Fruit fly (Drosophila melanogaster) whole organism, embryonic: ENCODE data around the gene CG46244.

Source experiments
- ATbp ChIP-seq: fragments of 200-800 bp; sonication (Bioruptor generic); optimal IDR thresholded peaks from 2 replicates; lab custom pipeline; 2017; ENCODE audit warnings: missing biosample characterization, mild to moderate bottlenecking, missing genetic modification characterization, missing genetic modification reagents
- Adf1 ChIP-seq: fragments of 200-800 bp; sonication (Bioruptor generic); IDR thresholded peaks from 2 replicates; pipeline ENCODE4 v1.3.6; 2022; ENCODE audit warnings: missing biosample characterization, missing genetic modification characterization
- Bdp1 ChIP-seq: fragments of 200-800 bp; sonication (Bioruptor generic); optimal IDR thresholded peaks from 3 replicates; lab custom pipeline; 2016; ENCODE audit warnings: missing biosample characterization, missing genetic modification characterization
- Bgb ChIP-seq: fragments of 200-800 bp; sonication (Bioruptor generic); IDR thresholded peaks from 2 replicates; pipeline ENCODE4 v1.3.6; 2022; ENCODE audit warnings: missing biosample characterization, missing genetic modification characterization; ENCODE audit not compliant: partially characterized antibody
- CG12104 ChIP-seq: fragments of 200-800 bp; sonication (Bioruptor generic); optimal IDR thresholded peaks from 3 replicates; lab custom pipeline; 2016; ENCODE audit warnings: missing biosample characterization, missing genetic modification characterization
- CG13296 ChIP-seq: fragments of 200-800 bp; sonication (Bioruptor generic); optimal IDR thresholded peaks from 3 replicates; lab custom pipeline; 2018; ENCODE audit warnings: missing biosample characterization, mild to moderate bottlenecking, missing genetic modification characterization
- CG13894 ChIP-seq: fragments of 200-800 bp; sonication (Bioruptor generic); optimal IDR thresholded peaks from 3 replicates; lab custom pipeline; 2018; ENCODE audit warnings: missing biosample characterization, mild to moderate bottlenecking, missing genetic modification characterization, moderate library complexity
- CG14441 ChIP-seq: fragments of 200-800 bp; sonication (Bioruptor generic); IDR thresholded peaks from 2 replicates; pipeline ENCODE4 v1.3.6; 2022; ENCODE audit warnings: missing biosample characterization, missing genetic modification characterization
- CG17385 ChIP-seq: fragments of 200-800 bp; sonication (Bioruptor generic); optimal IDR thresholded peaks from 3 replicates; lab custom pipeline; 2018; ENCODE audit warnings: missing biosample characterization, mild to moderate bottlenecking, missing genetic modification characterization
- CG2129 ChIP-seq: fragments of 200-800 bp; sonication (Bioruptor generic); IDR thresholded peaks from 2 replicates; pipeline ENCODE4 v1.3.6; 2022; ENCODE audit warnings: missing biosample characterization, missing genetic modification characterization; ENCODE audit not compliant: partially characterized antibody
- CG3163 ChIP-seq: fragments of 200-800 bp; sonication (Bioruptor generic); optimal IDR thresholded peaks from 3 replicates; lab custom pipeline; 2016; ENCODE audit warnings: missing biosample characterization, missing genetic modification characterization
- CG6765 ChIP-seq: fragments of 200-800 bp; sonication (Bioruptor generic); optimal IDR thresholded peaks from 3 replicates; lab custom pipeline; 2017; ENCODE audit warnings: missing biosample characterization, mild to moderate bottlenecking, missing genetic modification characterization
- CG7556 ChIP-seq: fragments of 200-800 bp; sonication (Bioruptor generic); optimal IDR thresholded peaks from 2 replicates; lab custom pipeline; 2017; ENCODE audit warnings: missing biosample characterization, mild to moderate bottlenecking, missing genetic modification characterization
- CG8281 ChIP-seq: fragments of 200-800 bp; sonication (Bioruptor generic); optimal IDR thresholded peaks from 2 replicates; lab custom pipeline; 2018; ENCODE audit warnings: missing biosample characterization, mild to moderate bottlenecking, missing genetic modification characterization, moderate library complexity
- CG8290 ChIP-seq, 3 experiments: fragments of 200-800 bp; sonication (Bioruptor generic); optimal IDR thresholded peaks; 2 replicates each; lab custom pipeline; 2016 to 2019; ENCODE audit warnings: missing biosample characterization in 3 of 3, missing genetic modification characterization in 3 of 3, mild to moderate bottlenecking in 2 of 3, moderate library complexity in 1 of 3
- CG8924 ChIP-seq: fragments of 200-800 bp; optimal IDR thresholded peaks from 3 replicates; lab custom pipeline; 2019; ENCODE audit warnings: missing biosample characterization, mild to moderate bottlenecking, missing genetic modification characterization, moderate library complexity
- CG8944 ChIP-seq: fragments of 200-800 bp; sonication (Bioruptor generic); optimal IDR thresholded peaks from 3 replicates; lab custom pipeline; 2016; ENCODE audit warnings: missing biosample characterization, missing genetic modification characterization
- CG9727 ChIP-seq: fragments of 200-800 bp; sonication (Bioruptor generic); optimal IDR thresholded peaks from 3 replicates; lab custom pipeline; 2017; ENCODE audit warnings: missing biosample characterization, mild to moderate bottlenecking, missing genetic modification characterization
- Camta ChIP-seq: fragments of 200-800 bp; sonication (Bioruptor generic); optimal IDR thresholded peaks from 2 replicates; lab custom pipeline; 2016; ENCODE audit warnings: missing biosample characterization, missing genetic modification characterization
- CoRest ChIP-seq: fragments of 200-800 bp; sonication (Bioruptor generic); optimal IDR thresholded peaks from 3 replicates; lab custom pipeline; 2018; ENCODE audit warnings: missing biosample characterization, mild to moderate bottlenecking, missing genetic modification characterization, moderate library complexity
- Deaf1 ChIP-seq: fragments of 200-800 bp; optimal IDR thresholded peaks from 3 replicates; lab custom pipeline; 2019; ENCODE audit warnings: missing biosample characterization, mild to moderate bottlenecking, missing genetic modification characterization, moderate library complexity
- Dp ChIP-seq: fragments of 200-800 bp; sonication (Bioruptor generic); optimal IDR thresholded peaks from 2 replicates; lab custom pipeline; 2018; ENCODE audit warnings: missing biosample characterization, mild to moderate bottlenecking, missing genetic modification characterization, moderate library complexity
- E2f1 ChIP-seq: fragments of 200-800 bp; sonication (Bioruptor generic); IDR thresholded peaks from 2 replicates; pipeline ENCODE4 v1.3.6; 2022; ENCODE audit warnings: missing biosample characterization, missing genetic modification characterization
- Eip74EF ChIP-seq, 2 experiments: fragments of 200-800 bp in 1 of 2; fragments of >200 bp in 1 of 2; sonication (Bioruptor generic) in 1 of 2; optimal IDR thresholded peaks; 2 replicates each; lab custom pipeline; 2017 to 2019; ENCODE audit warnings: missing biosample characterization in 2 of 2, missing genetic modification characterization in 2 of 2, mild to moderate bottlenecking in 1 of 2, moderate library complexity in 1 of 2
- HLH4C ChIP-seq: fragments of 200-800 bp; sonication (Bioruptor generic); IDR thresholded peaks from 3 replicates; pipeline ENCODE4 v1.3.6; 2022; ENCODE audit warnings: missing biosample characterization, missing genetic modification characterization; ENCODE audit not compliant: partially characterized antibody
- NC2β ChIP-seq: fragments of 200-800 bp; sonication (Bioruptor generic); optimal IDR thresholded peaks from 2 replicates; lab custom pipeline; 2016; ENCODE audit warnings: missing biosample characterization, missing genetic modification characterization
- Nf-YA ChIP-seq: fragments of 200-800 bp; sonication (Bioruptor generic); IDR thresholded peaks from 2 replicates; pipeline ENCODE4 v1.3.6; 2022; ENCODE audit warnings: missing biosample characterization, missing genetic modification characterization
- Opbp ChIP-seq: fragments of 200-800 bp; sonication (Bioruptor generic); IDR thresholded peaks from 3 replicates; pipeline ENCODE4 v1.3.6; 2022; ENCODE audit warnings: missing biosample characterization, missing genetic modification characterization; ENCODE audit not compliant: partially characterized antibody
- Ravus ChIP-seq: fragments of 200-800 bp; sonication (Bioruptor generic); IDR thresholded peaks from 2 replicates; pipeline ENCODE4 v1.3.6; 2022; ENCODE audit warnings: missing biosample characterization, missing genetic modification characterization
- Six4 ChIP-seq: fragments of 200-800 bp; sonication (Bioruptor generic); optimal IDR thresholded peaks from 2 replicates; lab custom pipeline; 2016; ENCODE audit warnings: missing biosample characterization, missing genetic modification characterization
- YL-1 ChIP-seq: fragments of 200-800 bp; sonication (Bioruptor generic); optimal IDR thresholded peaks from 3 replicates; lab custom pipeline; 2017; ENCODE audit warnings: missing biosample characterization, mild to moderate bottlenecking, missing genetic modification characterization
- cad ChIP-seq: fragments of >200 bp; optimal IDR thresholded peaks from 2 replicates; lab custom pipeline; 2017; ENCODE audit warnings: missing biosample characterization, missing genetic modification characterization
- caup ChIP-seq: fragments of 200-800 bp; sonication (Bioruptor generic); optimal IDR thresholded peaks from 3 replicates; lab custom pipeline; 2017; ENCODE audit warnings: missing biosample characterization, mild to moderate bottlenecking, missing genetic modification characterization, moderate library complexity; ENCODE audit not compliant: severe bottlenecking
- dimm ChIP-seq: fragments of 200-800 bp; sonication (Bioruptor generic); IDR thresholded peaks from 2 replicates; pipeline ENCODE4 v1.3.6; 2022; ENCODE audit warnings: missing biosample characterization, missing genetic modification characterization
- en ChIP-seq: fragments of 200-800 bp; sonication (Bioruptor generic); optimal IDR thresholded peaks from 2 replicates; lab custom pipeline; 2016; ENCODE audit warnings: missing biosample characterization, missing genetic modification characterization
- esg ChIP-seq: fragments of 200-800 bp; sonication (Bioruptor generic); conservative IDR thresholded peaks from 2 replicates; pipeline ENCODE4 v1.3.6; 2022; ENCODE audit warnings: missing biosample characterization, missing genetic modification characterization
- fd64A ChIP-seq: fragments of 200-800 bp; sonication (Bioruptor generic); optimal IDR thresholded peaks from 3 replicates; lab custom pipeline; 2018; ENCODE audit warnings: missing biosample characterization, mild to moderate bottlenecking, missing genetic modification characterization
- gce ChIP-seq: fragments of 200-800 bp; sonication (Bioruptor generic); IDR thresholded peaks from 3 replicates; pipeline ENCODE4 v1.3.6; 2022; ENCODE audit warnings: missing biosample characterization, missing genetic modification characterization
- kni ChIP-seq: fragments of 200-800 bp; sonication (Bioruptor generic); optimal IDR thresholded peaks from 3 replicates; lab custom pipeline; 2017; ENCODE audit warnings: mild to moderate bottlenecking, missing biosample characterization, missing genetic modification reagents, missing genetic modification characterization
- lola ChIP-seq, 3 experiments: fragments of >200 bp in 2 of 3; fragments of 200-800 bp in 1 of 3; sonication (Bioruptor generic) in 1 of 3; optimal IDR thresholded peaks; 2 replicates each; lab custom pipeline; 2017 to 2019; ENCODE audit warnings: missing biosample characterization in 3 of 3, missing genetic modification characterization in 3 of 3, mild to moderate bottlenecking in 1 of 3, moderate library complexity in 1 of 3
- luna ChIP-seq: fragments of 200-800 bp; sonication (Bioruptor generic); optimal IDR thresholded peaks from 2 replicates; lab custom pipeline; 2016; ENCODE audit warnings: missing biosample characterization, missing genetic modification characterization
- nerfin-1 ChIP-seq: fragments of 200-800 bp; sonication (Bioruptor generic); optimal IDR thresholded peaks from 3 replicates; lab custom pipeline; 2019; ENCODE audit warnings: missing biosample characterization, mild to moderate bottlenecking, missing genetic modification characterization, moderate library complexity
- odd ChIP-seq: fragments of 200-800 bp; sonication (Bioruptor generic); optimal IDR thresholded peaks from 2 replicates; lab custom pipeline; 2017; ENCODE audit warnings: missing biosample characterization, mild to moderate bottlenecking, missing genetic modification characterization
- otp ChIP-seq: fragments of 200-800 bp; sonication (Bioruptor generic); IDR thresholded peaks from 3 replicates; pipeline ENCODE4, ENCODE4 v1.3.6; 2022; ENCODE audit warnings: missing biosample characterization, missing genetic modification characterization
- unc-4 ChIP-seq: fragments of 200-800 bp; sonication (Bioruptor generic); IDR thresholded peaks from 2 replicates; pipeline ENCODE4 v1.3.6; 2022; ENCODE audit warnings: missing biosample characterization, missing genetic modification characterization; ENCODE audit not compliant: partially characterized antibody
- unpg ChIP-seq: fragments of 200-800 bp; sonication (Bioruptor generic); optimal IDR thresholded peaks from 3 replicates; lab custom pipeline; 2018; ENCODE audit warnings: missing biosample characterization, mild to moderate bottlenecking, missing genetic modification characterization, moderate library complexity
- vfl ChIP-seq: fragments of 200-800 bp; sonication (Bioruptor generic); optimal IDR thresholded peaks from 2 replicates; lab custom pipeline; 2016; ENCODE audit warnings: missing biosample characterization, missing genetic modification characterization

Gene CG46244

dm6 chr2L:19763773-19764580, 157.6 kb downstream of the CG46244 start, which contains the start of gene fbp (continued):
- peak; percentile 40 for TF ChIP-seq Six4
- no peak for TF ChIP-seq fd64A
- no peak for TF ChIP-seq Nf-YA (GFP tag; lab: Robert Waterston, UW)
- no peak for TF ChIP-seq YL-1
- peak; percentile 68 for TF ChIP-seq CG12104 (GFP tag; lab: Kevin White, UChicago)
- TF ChIP-seq CG8281 (tag; lab: Kevin White, UChicago): peak; percentile 22
- peak; percentile 83 for TF ChIP-seq CG3163 (GFP tag; lab: Kevin White, UChicago)
- TF ChIP-seq Ravus (GFP tag; lab: Robert Waterston, UW): no peak; the same call in 1 of the 2 replicates
- TF ChIP-seq CG17385: peak; percentile 67
- no peak for TF ChIP-seq cad (GFP tag; lab: Kevin White, UChicago)
- TF ChIP-seq esg (GFP tag; lab: Robert Waterston, UW): no peak
- peak; percentile 17 for TF ChIP-seq unpg (GFP tag; lab: Kevin White, UChicago)
- TF ChIP-seq Adf1 (GFP tag; lab: Robert Waterston, UW): no peak; the same call in 1 of the 2 replicates
- peak; percentile 2 for TF ChIP-seq kni (GFP tag; lab: Kevin White, UChicago)
- no peak for TF ChIP-seq Bgb (GFP tag; lab: Robert Waterston, UW)
- no peak for TF ChIP-seq CG8290 (GFP tag; optimal IDR thresholded peaks at IDR 0.05; lab: Kevin White, UChicago)
- peak in 1 of 2 experiments; percentile 67 for TF ChIP-seq CG8290 (tag; optimal IDR thresholded peaks at IDR 0.05; lab: Kevin White, UChicago)
- no peak for TF ChIP-seq CG2129 (GFP tag; lab: Robert Waterston, UW)
- peak; percentile 80 for TF ChIP-seq CG9727 (GFP tag; lab: Kevin White, UChicago)
- TF ChIP-seq caup (GFP tag; lab: Kevin White, UChicago): peak; percentile 27
- TF ChIP-seq Camta (GFP tag; lab: Kevin White, UChicago): no peak
- peak; percentile 89 for TF ChIP-seq CG7556
- TF ChIP-seq gce (GFP tag; lab: Robert Waterston, UW): no peak
- TF ChIP-seq CG8944 (GFP tag; lab: Kevin White, UChicago): peak; percentile 7
- peak; percentile 47; the same call in 1 of the 2 replicates for TF ChIP-seq E2f1 (GFP tag; lab: Robert Waterston, UW)
- no peak for TF ChIP-seq unc-4
- peak in 1 of 2 experiments; percentile 70 for TF ChIP-seq Eip74EF (GFP tag; optimal IDR thresholded peaks at IDR 0.05; lab: Kevin White, UChicago)
- TF ChIP-seq odd (GFP tag; lab: Kevin White, UChicago): peak; percentile 76
- TF ChIP-seq CoRest (tag; lab: Kevin White, UChicago): peak; percentile 87
- peak; percentile 70 for TF ChIP-seq CG13894
- no peak for TF ChIP-seq vfl (GFP tag; lab: Kevin White, UChicago)
- no peak for TF ChIP-seq en
- TF ChIP-seq HLH4C (GFP tag; lab: Robert Waterston, UW): no peak
- TF ChIP-seq CG14441 (GFP tag; lab: Robert Waterston, UW): no peak
- peak; percentile 26 for TF ChIP-seq ATbp (GFP tag; lab: Kevin White, UChicago)
- TF ChIP-seq CG8924 (tag; lab: Kevin White, UChicago): peak; percentile 86
- TF ChIP-seq Dp (GFP tag; lab: Kevin White, UChicago): no peak
- peak; percentile 42 for TF ChIP-seq Deaf1
- peak in 1 of 3 experiments; percentile 80 for TF ChIP-seq lola (GFP tag; optimal IDR thresholded peaks at IDR 0.05; lab: Kevin White, UChicago)
- no peak for TF ChIP-seq Bdp1 (GFP tag; lab: Kevin White, UChicago)
- no peak for TF ChIP-seq dimm (GFP tag; lab: Robert Waterston, UW)
- no peak for TF ChIP-seq luna
- TF ChIP-seq Opbp (GFP tag; lab: Robert Waterston, UW): no peak
- peak; percentile 4 for TF ChIP-seq CG13296 (GFP tag; lab: Kevin White, UChicago)
- no peak for TF ChIP-seq NC2β (GFP tag; lab: Kevin White, UChicago)
- TF ChIP-seq CG6765 (GFP tag; lab: Kevin White, UChicago): peak; percentile 14
- peak; percentile 48 for TF ChIP-seq nerfin-1
- TF ChIP-seq otp (GFP tag; lab: Robert Waterston, UW): 0 out of 3 replicates have a peak, but pooled peaks have one; percentile 43
